Worm (Caenorhabditis elegans): ENCODE measurements around the gene fbxa-100.

Gene fbxa-100

DNA sequence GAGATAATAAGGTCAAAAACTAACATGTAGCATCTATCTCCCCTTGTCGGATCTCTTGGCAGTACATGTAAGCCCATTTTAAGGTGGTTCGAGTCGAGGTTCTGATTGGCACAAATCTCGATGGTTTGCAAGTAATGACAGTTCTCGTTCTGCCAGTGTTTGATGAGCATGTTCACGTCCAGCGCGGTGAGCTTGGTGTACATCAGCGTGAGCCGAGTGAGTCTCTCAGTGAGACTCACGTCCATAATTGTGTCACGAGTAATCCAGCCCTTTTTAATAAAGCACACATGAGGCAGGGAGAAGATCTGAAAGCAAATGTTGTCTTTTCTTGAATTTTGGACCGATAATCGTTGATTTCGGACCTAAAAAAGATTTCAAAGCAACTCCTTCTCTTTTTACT, 29.1 kb downstream of the fbxa-100 start, which contains the start of gene T10C6.16:
T10C6.16 (minus strand) TSS at position 245 of the 400 bp plus-strand sequence.
- TF ChIP-seq madf-3 (GFP tag; IDR thresholded peaks at IDR 0.05) (no peak), attf-5 (GFP tag; optimal IDR thresholded peaks at IDR 0.05) (no peak), ztf-3 (GFP tag; optimal IDR thresholded peaks at IDR 0.05) (no peak), nhr-179 (tag; optimal IDR thresholded peaks at IDR 0.05) (no peak), F23B12.7 (tag; optimal IDR thresholded peaks at IDR 0.05; ENCODE audit: insufficient read depth) (no peak), Y67H2A.10 (GFP tag; conservative IDR thresholded peaks at IDR 0.05) (no peak), tbx-9 (tag; optimal IDR thresholded peaks at IDR 0.05; ENCODE audit: borderline replicate concordance) (no peak), lin-54 (GFP tag; optimal IDR thresholded peaks at IDR 0.05) (no peak), K11D2.4 (GFP tag; IDR thresholded peaks at IDR 0.05) (no peak)

- TF ChIP-seq sdz-38 (tag; optimal IDR thresholded peaks at IDR 0.05), result no peak
- peak; percentile 34 for TF ChIP-seq efl-1 (GFP tag; optimal IDR thresholded peaks at IDR 0.05)
- TF ChIP-seq xnd-1 (tag; optimal IDR thresholded peaks at IDR 0.05), result peak; percentile 7
- no peak for TF ChIP-seq nfya-1 (tag; optimal IDR thresholded peaks at IDR 0.05; ENCODE audit: borderline replicate concordance, insufficient read depth)
- no peak for TF ChIP-seq T26A5.8 (tag; optimal IDR thresholded peaks at IDR 0.05)
- TF ChIP-seq ceh-40 (GFP tag; IDR thresholded peaks at IDR 0.05), result no peak
- no peak for TF ChIP-seq mxl-1 (tag; optimal IDR thresholded peaks at IDR 0.05)
- TF ChIP-seq ztf-22 (GFP tag; optimal IDR thresholded peaks at IDR 0.05), result no peak
- TF ChIP-seq pha-4 (tag; optimal IDR thresholded peaks at IDR 0.05), result no peak
- peak; percentile 18; the same call in 1 of the 2 replicates for TF ChIP-seq D2030.7 (GFP tag; IDR thresholded peaks at IDR 0.05)
- TF ChIP-seq hlh-26 (GFP tag; conservative IDR thresholded peaks at IDR 0.05), result no peak
- no peak for TF ChIP-seq snpc-1.3 (tag; optimal IDR thresholded peaks at IDR 0.05; ENCODE audit: insufficient read depth)
- no peak for TF ChIP-seq F10E7.11 (tag; optimal IDR thresholded peaks at IDR 0.05)
- TF ChIP-seq dox-1 (GFP tag; IDR thresholded peaks at IDR 0.05), result no peak
- TF ChIP-seq aptf-2 (GFP tag; conservative IDR thresholded peaks at IDR 0.05), result peak; percentile 100
- TF ChIP-seq lsy-27 (tag; optimal IDR thresholded peaks at IDR 0.05; ENCODE audit: borderline replicate concordance, insufficient read depth), result no peak
- TF ChIP-seq ztf-6 (GFP tag; IDR thresholded peaks at IDR 0.05), result no peak
- no peak for TF ChIP-seq mes-4 (tag; optimal IDR thresholded peaks at IDR 0.05)
- TF ChIP-seq nfya-2 (GFP tag; IDR thresholded peaks at IDR 0.05), result no peak
- TF ChIP-seq Y53G8AR.9 (GFP tag; conservative IDR thresholded peaks at IDR 0.05), result no peak
- TF ChIP-seq hlh-12 (tag; optimal IDR thresholded peaks at IDR 0.05), result no peak
- no peak for TF ChIP-seq ccch-3 (GFP tag; optimal IDR thresholded peaks at IDR 0.05)
- TF ChIP-seq lir-1 (GFP tag; conservative IDR thresholded peaks at IDR 0.05), result 0 out of 2 replicates have a peak, but pooled peaks have one; percentile 10
- TF ChIP-seq madf-6 (GFP tag; IDR thresholded peaks at IDR 0.05), result peak; percentile 87
- TF ChIP-seq lin-54 (GFP tag; optimal IDR thresholded peaks at IDR 0.05), result no peak
- no peak for TF ChIP-seq tbp1 (GFP tag; optimal IDR thresholded peaks at IDR 0.05)
- TF ChIP-seq K11D2.4 (GFP tag; IDR thresholded peaks at IDR 0.05), result no peak
- TF ChIP-seq F55B11.4 (tag; optimal IDR thresholded peaks at IDR 0.05; ENCODE audit: borderline replicate concordance, insufficient read depth), result no peak
- TF ChIP-seq F33H1.4 (GFP tag; IDR thresholded peaks at IDR 0.05), result no peak
- no peak for TF ChIP-seq fkh-3 (tag; optimal IDR thresholded peaks at IDR 0.05)
- no peak for TF ChIP-seq cebp-2 (GFP tag; IDR thresholded peaks at IDR 0.05)
- TF ChIP-seq madf-3 (GFP tag; IDR thresholded peaks at IDR 0.05), result peak; percentile 39; the same call in 1 of the 2 replicates
- TF ChIP-seq tlf-1 (GFP tag; optimal IDR thresholded peaks at IDR 0.05), result no peak
- no peak for TF ChIP-seq unc-62 (GFP tag; optimal IDR thresholded peaks at IDR 0.05)
- no peak for TF ChIP-seq unc-130 (GFP tag; optimal IDR thresholded peaks at IDR 0.05)
- TF ChIP-seq bed-1 (GFP tag; IDR thresholded peaks at IDR 0.05), result no peak
- no peak for TF ChIP-seq rpc-1 (optimal IDR thresholded peaks at IDR 0.05)
- TF ChIP-seq rpc-1 (tag; optimal IDR thresholded peaks at IDR 0.05), result no peak
- TF ChIP-seq ztf-3 (GFP tag; optimal IDR thresholded peaks at IDR 0.05), result no peak
- TF ChIP-seq lag-1 (GFP tag; IDR thresholded peaks at IDR 0.05), result no peak
- TF ChIP-seq T07F8.4 (tag; optimal IDR thresholded peaks at IDR 0.05), result no peak
- TF ChIP-seq madf-8 (GFP tag; conservative IDR thresholded peaks at IDR 0.05), result peak; percentile 69
Measured at ce11 chrV:16031571-16031970, 30.3 kb downstream of the fbxa-100 start, which contains the start of gene T10C6.7. Gene T10C6.7 (minus strand): TSS chrV:16031713.

All from whole organism, young adult.